Fruit fly (Drosophila melanogaster): ENCODE data around the gene PKD.

The PKD gene

DNA sequence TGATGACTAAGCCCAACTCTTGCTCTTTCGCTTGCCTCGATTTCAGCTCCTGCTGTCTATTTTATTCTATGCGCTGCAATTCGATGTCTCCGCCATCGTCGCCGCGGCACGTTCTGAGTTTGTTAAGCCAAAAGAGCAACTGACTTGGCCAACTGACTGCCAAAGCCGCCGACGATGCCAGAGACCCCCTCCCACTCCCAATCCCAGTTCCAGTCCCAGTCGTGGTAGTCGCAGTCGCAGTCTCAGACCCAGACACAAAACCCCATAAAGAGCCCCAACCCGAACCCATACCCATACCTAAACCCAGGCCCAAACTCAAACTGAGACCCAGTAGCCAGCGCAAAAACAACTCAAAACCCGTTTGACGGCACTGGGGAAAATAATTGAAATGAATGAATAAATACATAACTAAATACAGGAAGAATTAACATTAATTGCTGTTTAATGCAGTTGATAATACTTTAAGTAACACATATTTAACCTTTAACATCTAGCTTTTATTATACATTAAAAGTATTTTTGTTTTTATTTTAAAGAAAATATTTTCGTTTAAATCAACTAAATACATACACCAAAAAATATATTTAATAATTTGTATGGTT lies 3.3 kb downstream of the PKD start (continued):
- peak; percentile 32 for TF ChIP-seq CG14441 (GFP tag; IDR thresholded peaks at IDR 0.05)
- TF ChIP-seq prd (optimal IDR thresholded peaks at IDR 0.05), result no peak
- TF ChIP-seq prd (GFP tag; IDR thresholded peaks at IDR 0.05), result no peak
- TF ChIP-seq crol (GFP tag; IDR thresholded peaks at IDR 0.05), result peak; percentile 67
- peak; percentile 59 for TF ChIP-seq row (GFP tag; IDR thresholded peaks at IDR 0.05)
- TF ChIP-seq CG6272 (GFP tag; IDR thresholded peaks at IDR 0.05), result 0 out of 2 replicates have a peak, but pooled peaks have one; percentile 19
- TF ChIP-seq CG13287 (GFP tag; IDR thresholded peaks at IDR 0.05; ENCODE audit: partially characterized antibody), result peak; percentile 12; the same call in 1 of the 2 replicates
- TF ChIP-seq CG30431 (GFP tag; optimal IDR thresholded peaks at IDR 0.05), result no peak
- TF ChIP-seq Pdp1 (GFP tag; optimal IDR thresholded peaks at IDR 0.05), result no peak
- no peak for TF ChIP-seq CG33213 (GFP tag; optimal IDR thresholded peaks at IDR 0.05)
- peak; percentile 56 for TF ChIP-seq CG12659 (GFP tag; optimal IDR thresholded peaks at IDR 0.05)
- peak; percentile 49 for TF ChIP-seq CG13775 (GFP tag; optimal IDR thresholded peaks at IDR 0.05)
- peak; percentile 12 for TF ChIP-seq Jarid2 (GFP tag; optimal IDR thresholded peaks at IDR 0.05)
- TF ChIP-seq Bgb (GFP tag; IDR thresholded peaks at IDR 0.05; ENCODE audit: partially characterized antibody), result peak; percentile 29; the same call in 1 of the 2 replicates
- TF ChIP-seq dmrt99B (tag; optimal IDR thresholded peaks at IDR 0.05), result peak; percentile 66
- TF ChIP-seq CG13296 (GFP tag; optimal IDR thresholded peaks at IDR 0.05), result peak; percentile 18
- TF ChIP-seq CG17328 (GFP tag; IDR thresholded peaks at IDR 0.05), result no peak
- TF ChIP-seq CG6689 (GFP tag; IDR thresholded peaks at IDR 0.05), result peak; percentile 70; the same call in 1 of the 2 replicates
- TF ChIP-seq CG5180 (GFP tag; optimal IDR thresholded peaks at IDR 0.05), result peak; percentile 8
- TF ChIP-seq sob (GFP tag; IDR thresholded peaks at IDR 0.05), result 0 out of 2 replicates have a peak, but pooled peaks have one; percentile 33
- TF ChIP-seq Blimp-1 (GFP tag; optimal IDR thresholded peaks at IDR 0.05), result peak; percentile 2
- TF ChIP-seq trh (GFP tag; optimal IDR thresholded peaks at IDR 0.05), result no peak
- peak; percentile 23 for TF ChIP-seq bcd (GFP tag; optimal IDR thresholded peaks at IDR 0.05)
- TF ChIP-seq Atf6 (GFP tag; IDR thresholded peaks at IDR 0.05), result 0 out of 2 replicates have a peak, but pooled peaks have one; percentile 26
- TF ChIP-seq zen (tag; optimal IDR thresholded peaks at IDR 0.05), result no peak
- peak; percentile 18 for TF ChIP-seq Hr3 (GFP tag; optimal IDR thresholded peaks at IDR 0.05)
- 0 out of 2 replicates have a peak, but pooled peaks have one; percentile 28 for TF ChIP-seq CG11696 (GFP tag; IDR thresholded peaks at IDR 0.05)
- TF ChIP-seq scrt (GFP tag; optimal IDR thresholded peaks at IDR 0.05), result no peak
- TF ChIP-seq otp (GFP tag; IDR thresholded peaks at IDR 0.05), result 0 out of 3 replicates have a peak, but pooled peaks have one; percentile 41
- peak; percentile 44 for TF ChIP-seq az2 (GFP tag; optimal IDR thresholded peaks at IDR 0.05)
- TF ChIP-seq CG3281 (GFP tag; optimal IDR thresholded peaks at IDR 0.05), result peak; percentile 51
- TF ChIP-seq CG10267 (tag; optimal IDR thresholded peaks at IDR 0.05), result peak; percentile 55
- no peak for TF ChIP-seq en (GFP tag; optimal IDR thresholded peaks at IDR 0.05)
- TF ChIP-seq tgo (GFP tag; IDR thresholded peaks at IDR 0.05), result peak; percentile 37; the same call in 2 of the 3 replicates
- TF ChIP-seq CG14710 (tag; optimal IDR thresholded peaks at IDR 0.05), result no peak
- peak; percentile 95 for TF ChIP-seq CG12769 (tag; optimal IDR thresholded peaks at IDR 0.05)
- TF ChIP-seq phol (tag; optimal IDR thresholded peaks at IDR 0.05), result peak; percentile 49
- TF ChIP-seq CG8290 (GFP tag; optimal IDR thresholded peaks at IDR 0.05), result no peak
- peak in 1 of 2 experiments; percentile 6 for TF ChIP-seq CG8290 (tag; optimal IDR thresholded peaks at IDR 0.05)
- peak; percentile 32 for TF ChIP-seq PHDP (tag; optimal IDR thresholded peaks at IDR 0.05)
- peak; percentile 10 for TF ChIP-seq CG1602 (GFP tag; optimal IDR thresholded peaks at IDR 0.05)
- TF ChIP-seq CG18619 (GFP tag; optimal IDR thresholded peaks at IDR 0.05), result peak; percentile 67
- peak; percentile 16; the same call in 1 of the 2 replicates for TF ChIP-seq bbx (GFP tag; IDR thresholded peaks at IDR 0.05; ENCODE audit: partially characterized antibody)
- TF ChIP-seq Elba2 (GFP tag; optimal IDR thresholded peaks at IDR 0.05), result no peak
- peak; percentile 47 for TF ChIP-seq odd (GFP tag; optimal IDR thresholded peaks at IDR 0.05)
- no peak for TF ChIP-seq CG11456 (GFP tag; IDR thresholded peaks at IDR 0.05)
- no peak for TF ChIP-seq CG2199 (GFP tag; IDR thresholded peaks at IDR 0.05)
- TF ChIP-seq nmo (GFP tag; optimal IDR thresholded peaks at IDR 0.05), result peak; percentile 68
- TF ChIP-seq CG11085 (GFP tag; IDR thresholded peaks at IDR 0.05), result peak; percentile 10; the same call in 1 of the 2 replicates
